Fruit fly (Drosophila melanogaster) whole organism, embryonic: ENCODE results near the gene CG13640.

ENCODE experiments used
- Atf6 ChIP-seq: fragments of 200-800 bp; sonication (Bioruptor generic); IDR thresholded peaks from 2 replicates; pipeline ENCODE4 v1.3.6; 2022; ENCODE audit warnings: missing biosample characterization, missing genetic modification characterization
- B-H2 ChIP-seq: fragments of 200-800 bp; sonication (Bioruptor generic); optimal IDR thresholded peaks from 2 replicates; lab custom pipeline; 2018; ENCODE audit warnings: missing biosample characterization, mild to moderate bottlenecking, missing genetic modification characterization
- Bdp1 ChIP-seq: fragments of 200-800 bp; sonication (Bioruptor generic); optimal IDR thresholded peaks from 3 replicates; lab custom pipeline; 2016; ENCODE audit warnings: missing biosample characterization, missing genetic modification characterization
- CG10543 ChIP-seq: fragments of 200-800 bp; sonication (Bioruptor generic); optimal IDR thresholded peaks from 3 replicates; lab custom pipeline; 2017; ENCODE audit warnings: missing biosample characterization, mild to moderate bottlenecking, missing genetic modification characterization, moderate library complexity
- CG10979 ChIP-seq: fragments of 200-800 bp; sonication (Bioruptor generic); optimal IDR thresholded peaks from 2 replicates; lab custom pipeline; 2018; ENCODE audit warnings: missing biosample characterization, mild to moderate bottlenecking, missing genetic modification characterization, moderate library complexity
- CG11398 ChIP-seq: fragments of 200-800 bp; sonication (Bioruptor generic); optimal IDR thresholded peaks from 2 replicates; lab custom pipeline; 2016; ENCODE audit warnings: missing biosample characterization, missing genetic modification characterization
- CG12744 ChIP-seq: fragments of 200-800 bp; sonication (Bioruptor generic); optimal IDR thresholded peaks from 2 replicates; lab custom pipeline; 2016; ENCODE audit warnings: missing biosample characterization, missing genetic modification characterization
- CG15011 ChIP-seq: fragments of 200-800 bp; sonication (Bioruptor generic); optimal IDR thresholded peaks from 3 replicates; lab custom pipeline; 2018; ENCODE audit warnings: missing biosample characterization, mild to moderate bottlenecking, missing genetic modification characterization
- CG15479 ChIP-seq: fragments of 200-800 bp; sonication (Bioruptor generic); optimal IDR thresholded peaks from 3 replicates; lab custom pipeline; 2019; ENCODE audit warnings: missing biosample characterization, mild to moderate bottlenecking, missing genetic modification characterization, moderate library complexity
- CG17802 ChIP-seq: fragments of 200-800 bp; sonication (Bioruptor generic); optimal IDR thresholded peaks from 2 replicates; lab custom pipeline; 2018; ENCODE audit warnings: missing biosample characterization, mild to moderate bottlenecking, missing genetic modification characterization, moderate library complexity
- CG18262 ChIP-seq: fragments of 200-800 bp; optimal IDR thresholded peaks from 3 replicates; lab custom pipeline; 2019; ENCODE audit warnings: missing biosample characterization, mild to moderate bottlenecking, missing genetic modification characterization, moderate library complexity
- CG18599 ChIP-seq: fragments of 200-800 bp; sonication (Bioruptor generic); optimal IDR thresholded peaks from 3 replicates; lab custom pipeline; 2017; ENCODE audit warnings: missing biosample characterization, missing genetic modification characterization, mild to moderate bottlenecking, moderate library complexity, missing genetic modification reagents
- CG34422 ChIP-seq: fragments of 200-800 bp; sonication (Bioruptor generic); IDR thresholded peaks from 3 replicates; pipeline ENCODE4 v1.3.6; 2022; ENCODE audit warnings: missing biosample characterization, missing genetic modification characterization
- CG4282 ChIP-seq: fragments of 200-800 bp; sonication (Bioruptor generic); optimal IDR thresholded peaks from 2 replicates; lab custom pipeline; 2016; ENCODE audit warnings: missing biosample characterization, missing genetic modification characterization
- CG4424 ChIP-seq: fragments of 200-800 bp; sonication (Bioruptor generic); optimal IDR thresholded peaks from 3 replicates; lab custom pipeline; 2016; ENCODE audit warnings: missing biosample characterization, missing genetic modification characterization
- CG6175 ChIP-seq: fragments of 200-800 bp; sonication (Bioruptor generic); IDR thresholded peaks from 3 replicates; pipeline ENCODE4 v1.3.6; 2022; ENCODE audit warnings: missing biosample characterization, missing genetic modification characterization
- CG6654 ChIP-seq: fragments of 200-800 bp; sonication (Bioruptor generic); optimal IDR thresholded peaks from 2 replicates; lab custom pipeline; 2017; ENCODE audit warnings: missing biosample characterization, mild to moderate bottlenecking, missing genetic modification characterization
- CG6854 ChIP-seq: fragments of 200-800 bp; sonication (Bioruptor generic); optimal IDR thresholded peaks from 3 replicates; lab custom pipeline; 2017; ENCODE audit warnings: missing biosample characterization, mild to moderate bottlenecking, missing genetic modification characterization
- CG7745 ChIP-seq: fragments of 200-800 bp; sonication (Bioruptor generic); optimal IDR thresholded peaks from 2 replicates; lab custom pipeline; 2018; ENCODE audit warnings: missing biosample characterization, mild to moderate bottlenecking, missing genetic modification characterization, moderate library complexity
- CG9215 ChIP-seq: fragments of 200-800 bp; sonication (Bioruptor generic); IDR thresholded peaks from 2 replicates; pipeline ENCODE4 v1.3.6; 2022; ENCODE audit warnings: missing biosample characterization, missing genetic modification characterization
- Doc3 ChIP-seq: fragments of 200-800 bp; sonication (Bioruptor generic); IDR thresholded peaks from 3 replicates; pipeline ENCODE4 v1.3.6; 2022; ENCODE audit warnings: missing biosample characterization, missing genetic modification characterization; ENCODE audit not compliant: partially characterized antibody
- HmgZ ChIP-seq: fragments of 200-800 bp; sonication (Bioruptor generic); optimal IDR thresholded peaks from 2 replicates; lab custom pipeline; 2018; ENCODE audit warnings: missing biosample characterization, mild to moderate bottlenecking, missing genetic modification characterization
- Hr3 ChIP-seq: fragments of 200-800 bp; sonication (Bioruptor generic); optimal IDR thresholded peaks from 3 replicates; lab custom pipeline; 2016; ENCODE audit warnings: missing biosample characterization, missing genetic modification characterization
- Jarid2 ChIP-seq: fragments of 200-800 bp; sonication (Bioruptor generic); optimal IDR thresholded peaks from 3 replicates; lab custom pipeline; 2017; ENCODE audit warnings: mild to moderate bottlenecking, missing biosample characterization, missing genetic modification reagents, missing genetic modification characterization
- Mrtf ChIP-seq: fragments of 200-800 bp; sonication (Bioruptor generic); IDR thresholded peaks from 3 replicates; pipeline ENCODE4 v1.3.6; 2022; ENCODE audit warnings: missing biosample characterization, missing genetic modification characterization
- Nf-YC ChIP-seq: fragments of 200-800 bp; optimal IDR thresholded peaks from 3 replicates; lab custom pipeline; 2019; ENCODE audit warnings: missing biosample characterization, mild to moderate bottlenecking, missing genetic modification characterization, moderate library complexity
- Optix ChIP-seq: fragments of 200-800 bp; sonication (Bioruptor generic); IDR thresholded peaks from 3 replicates; pipeline ENCODE4 v1.3.6; 2022; ENCODE audit warnings: missing biosample characterization, missing genetic modification characterization
- Rx ChIP-seq: fragments of 200-800 bp; sonication (Bioruptor generic); IDR thresholded peaks from 2 replicates; pipeline ENCODE4 v1.3.6; 2022; ENCODE audit warnings: missing biosample characterization, missing genetic modification characterization
- Trl ChIP-seq, 3 experiments: fragments of >200 bp in 2 of 3; fragments of 200-800 bp in 1 of 3; sonication (Bioruptor generic) in 1 of 3; optimal IDR thresholded peaks; 2 replicates in 1 of 3; 3 replicates in 2 of 3; lab custom pipeline; 2016 to 2017; ENCODE audit warnings: missing biosample characterization in 1 of 3, missing genetic modification characterization in 1 of 3
- al ChIP-seq: fragments of 200-800 bp; sonication (Bioruptor generic); IDR thresholded peaks from 2 replicates; pipeline ENCODE4 v1.3.6; 2022; ENCODE audit warnings: missing biosample characterization, missing genetic modification characterization
- ato ChIP-seq: fragments of 200-800 bp; sonication (Bioruptor generic); IDR thresholded peaks from 2 replicates; pipeline ENCODE4 v1.3.6; 2022; ENCODE audit warnings: missing biosample characterization, missing genetic modification characterization; ENCODE audit not compliant: partially characterized antibody
- bab2 ChIP-seq: fragments of 200-800 bp; sonication (Bioruptor generic); optimal IDR thresholded peaks from 2 replicates; lab custom pipeline; 2016; ENCODE audit warnings: missing biosample characterization, missing genetic modification characterization
- cg ChIP-seq: fragments of 200-800 bp; sonication (Bioruptor generic); optimal IDR thresholded peaks from 3 replicates; lab custom pipeline; 2019; ENCODE audit warnings: missing biosample characterization, mild to moderate bottlenecking, missing genetic modification characterization, moderate library complexity
- crc ChIP-seq: fragments of 200-800 bp; sonication (Bioruptor generic); optimal IDR thresholded peaks from 2 replicates; lab custom pipeline; 2016; ENCODE audit warnings: missing biosample characterization, missing genetic modification characterization
- dmrt11E ChIP-seq: fragments of 200-800 bp; sonication (Bioruptor generic); optimal IDR thresholded peaks from 3 replicates; lab custom pipeline; 2018; ENCODE audit warnings: missing biosample characterization, mild to moderate bottlenecking, missing genetic modification characterization, moderate library complexity
- dysf ChIP-seq: fragments of 200-800 bp; sonication (Bioruptor generic); IDR thresholded peaks from 3 replicates; pipeline ENCODE4 v1.3.6; 2022; ENCODE audit warnings: missing biosample characterization, missing genetic modification characterization
- exex ChIP-seq: fragments of 200-800 bp; sonication (Bioruptor generic); optimal IDR thresholded peaks from 4 replicates; lab custom pipeline; 2018; ENCODE audit warnings: missing biosample characterization, mild to moderate bottlenecking, missing genetic modification characterization, moderate library complexity
- gce ChIP-seq: fragments of 200-800 bp; sonication (Bioruptor generic); IDR thresholded peaks from 3 replicates; pipeline ENCODE4 v1.3.6; 2022; ENCODE audit warnings: missing biosample characterization, missing genetic modification characterization
- grn ChIP-seq: fragments of 200-800 bp; sonication (Bioruptor generic); optimal IDR thresholded peaks from 3 replicates; lab custom pipeline; 2017; ENCODE audit warnings: missing biosample characterization, missing genetic modification characterization
- gsb-n ChIP-seq: fragments of 200-800 bp; sonication (Bioruptor generic); optimal IDR thresholded peaks from 3 replicates; lab custom pipeline; 2018; ENCODE audit warnings: missing biosample characterization, mild to moderate bottlenecking, missing genetic modification characterization
- her ChIP-seq: fragments of 200-800 bp; sonication (Bioruptor generic); optimal IDR thresholded peaks from 2 replicates; lab custom pipeline; 2016; ENCODE audit warnings: missing biosample characterization, missing genetic modification characterization
- knrl ChIP-seq: fragments of 200-800 bp; sonication (Bioruptor generic); IDR thresholded peaks from 3 replicates; pipeline ENCODE4 v1.3.6; 2022; ENCODE audit warnings: missing biosample characterization, missing genetic modification characterization; ENCODE audit not compliant: partially characterized antibody
- mam ChIP-seq: fragments of 200-800 bp; sonication (Bioruptor generic); optimal IDR thresholded peaks from 3 replicates; lab custom pipeline; 2016; ENCODE audit warnings: missing biosample characterization, missing genetic modification characterization
- nerfin-1 ChIP-seq: fragments of 200-800 bp; sonication (Bioruptor generic); optimal IDR thresholded peaks from 3 replicates; lab custom pipeline; 2019; ENCODE audit warnings: missing biosample characterization, mild to moderate bottlenecking, missing genetic modification characterization, moderate library complexity
- peb ChIP-seq: fragments of 200-800 bp; sonication (Bioruptor generic); IDR thresholded peaks from 2 replicates; pipeline ENCODE4 v1.3.6; 2022; ENCODE audit warnings: missing biosample characterization, missing genetic modification characterization
- row ChIP-seq: fragments of 200-800 bp; sonication (Bioruptor generic); IDR thresholded peaks from 3 replicates; pipeline ENCODE4 v1.3.6; 2022; ENCODE audit warnings: missing biosample characterization, missing genetic modification characterization
- scrt ChIP-seq: fragments of 200-800 bp; sonication (Bioruptor generic); optimal IDR thresholded peaks from 2 replicates; lab custom pipeline; 2018; ENCODE audit warnings: missing biosample characterization, mild to moderate bottlenecking, missing genetic modification characterization, moderate library complexity
- sens ChIP-seq: fragments of 200-800 bp; sonication (Bioruptor generic); peaks from one replicate; lab custom pipeline; 2016; ENCODE audit warnings: missing biosample characterization, missing genetic modification characterization
- wdn ChIP-seq: fragments of 200-800 bp; sonication (Bioruptor generic); IDR thresholded peaks from 2 replicates; pipeline ENCODE4 v1.3.6; 2022; ENCODE audit warnings: missing biosample characterization, missing genetic modification characterization

Gene CG13640

DNA sequence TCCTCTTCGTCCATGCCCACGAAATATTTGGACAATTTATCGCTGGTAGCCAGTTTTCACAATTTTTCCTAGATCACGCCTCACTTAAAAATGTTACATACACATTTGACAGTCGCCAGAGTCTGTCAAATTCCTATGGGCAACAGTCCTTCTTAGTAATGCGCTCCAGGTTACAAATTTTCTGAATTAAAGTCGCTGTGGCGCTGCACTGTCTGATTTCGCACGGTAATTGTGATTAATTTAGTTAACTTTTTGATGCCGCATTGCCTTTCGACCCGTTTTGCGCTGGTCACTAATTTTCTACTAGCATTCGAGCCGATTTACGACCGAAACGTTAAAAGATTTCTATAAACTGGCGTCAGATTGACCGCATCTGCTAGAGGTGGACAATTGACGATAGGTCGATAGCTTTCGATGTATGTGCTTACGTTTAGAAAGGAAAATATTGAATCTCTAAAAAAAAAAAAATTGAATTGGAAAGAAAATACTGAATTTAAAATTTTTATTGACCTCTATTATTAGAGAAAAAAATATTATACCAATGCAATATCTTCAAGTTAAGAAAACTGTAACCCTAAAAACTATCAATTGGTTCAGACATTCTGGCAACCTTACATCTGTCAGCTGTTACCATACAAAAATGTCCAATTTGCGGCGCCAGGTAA, 48.2 kb downstream of the CG13640 start, which contains the start of the genes lili and CG34150 (continued):
- no peak for TF ChIP-seq CG15011 (GFP tag; lab: Kevin White, UChicago)
- TF ChIP-seq CG18599 = peak; percentile 76
- TF ChIP-seq HmgZ = peak; percentile 63
- TF ChIP-seq Hr3 (GFP tag; lab: Kevin White, UChicago) = peak; percentile 74
- TF ChIP-seq ato = peak; percentile 58; the same call in 1 of the 2 replicates
- no peak for TF ChIP-seq CG6654 (GFP tag; lab: Kevin White, UChicago)
- TF ChIP-seq gsb-n (tag; lab: Kevin White, UChicago) = peak; percentile 43
- TF ChIP-seq CG7745 (tag; lab: Kevin White, UChicago) = no peak
- TF ChIP-seq Trl (optimal IDR thresholded peaks at IDR 0.05; lab: Kevin White, UChicago) = no peak
- TF ChIP-seq Trl (GFP tag; optimal IDR thresholded peaks at IDR 0.05; lab: Kevin White, UChicago) = peak; percentile 80
- no peak for TF ChIP-seq grn (GFP tag; lab: Kevin White, UChicago)
- no peak for TF ChIP-seq cg
- TF ChIP-seq B-H2 = peak; percentile 86
- TF ChIP-seq Doc3 (GFP tag; lab: Robert Waterston, UW) = peak; percentile 71
- TF ChIP-seq CG18262 = peak; percentile 67
- TF ChIP-seq nerfin-1 = peak; percentile 97
- peak; percentile 66 for TF ChIP-seq dysf (GFP tag; lab: Robert Waterston, UW)
- TF ChIP-seq Jarid2 (GFP tag; lab: Kevin White, UChicago) = peak; percentile 90
- no peak for TF ChIP-seq exex (tag; lab: Kevin White, UChicago)
- 0 out of 3 replicates have a peak, but pooled peaks have one; percentile 45 for TF ChIP-seq Mrtf (GFP tag; lab: Robert Waterston, UW)
- TF ChIP-seq peb (GFP tag; lab: Robert Waterston, UW) = peak; percentile 52; the same call in 1 of the 2 replicates
- TF ChIP-seq CG4424 (GFP tag; lab: Kevin White, UChicago) = peak; percentile 78
- TF ChIP-seq sens = peak; percentile 97
- no peak for TF ChIP-seq CG17802 (tag; lab: Kevin White, UChicago)
- peak; percentile 61 for TF ChIP-seq Bdp1 (GFP tag; lab: Kevin White, UChicago)
- TF ChIP-seq CG11398 = no peak
- TF ChIP-seq CG4282 (GFP tag; lab: Kevin White, UChicago) = no peak
- TF ChIP-seq CG6175 (GFP tag; lab: Robert Waterston, UW) = no peak
- TF ChIP-seq Optix = no peak
- TF ChIP-seq CG10543 (GFP tag; lab: Kevin White, UChicago) = peak; percentile 71
- no peak for TF ChIP-seq her (GFP tag; lab: Kevin White, UChicago)
- no peak for TF ChIP-seq gce (GFP tag; lab: Robert Waterston, UW)
- TF ChIP-seq CG6854 = no peak
- TF ChIP-seq CG10979 (tag; lab: Kevin White, UChicago) = peak; percentile 57
- TF ChIP-seq CG34422 (GFP tag; lab: Robert Waterston, UW) = peak; percentile 78
- peak; percentile 69 for TF ChIP-seq al (GFP tag; lab: Robert Waterston, UW)
- no peak for TF ChIP-seq Rx
- TF ChIP-seq mam (GFP tag; lab: Kevin White, UChicago) = peak; percentile 80
- peak; percentile 69 for TF ChIP-seq dmrt11E (tag; lab: Kevin White, UChicago)
- peak; percentile 80; the same call in 1 of the 2 replicates for TF ChIP-seq Atf6 (GFP tag; lab: Robert Waterston, UW)
- no peak for TF ChIP-seq CG15479
- peak; percentile 76 for TF ChIP-seq bab2 (GFP tag; lab: Kevin White, UChicago)
- TF ChIP-seq CG9215 (GFP tag; lab: Robert Waterston, UW) = peak; percentile 73
- TF ChIP-seq scrt (GFP tag; lab: Kevin White, UChicago) = peak; percentile 70
- TF ChIP-seq CG12744 (GFP tag; lab: Kevin White, UChicago) = peak; percentile 72
- TF ChIP-seq knrl (GFP tag; lab: Robert Waterston, UW) = peak; percentile 85
- peak; percentile 75 for TF ChIP-seq Nf-YC (tag; lab: Kevin White, UChicago)
- TF ChIP-seq wdn (GFP tag; lab: Robert Waterston, UW) = no peak
- TF ChIP-seq crc (GFP tag; lab: Kevin White, UChicago) = peak; percentile 32
- TF ChIP-seq row (GFP tag; lab: Robert Waterston, UW) = peak; percentile 90
